Fruit fly (Drosophila melanogaster): ENCODE measurements around the gene CG11050.

DNA sequence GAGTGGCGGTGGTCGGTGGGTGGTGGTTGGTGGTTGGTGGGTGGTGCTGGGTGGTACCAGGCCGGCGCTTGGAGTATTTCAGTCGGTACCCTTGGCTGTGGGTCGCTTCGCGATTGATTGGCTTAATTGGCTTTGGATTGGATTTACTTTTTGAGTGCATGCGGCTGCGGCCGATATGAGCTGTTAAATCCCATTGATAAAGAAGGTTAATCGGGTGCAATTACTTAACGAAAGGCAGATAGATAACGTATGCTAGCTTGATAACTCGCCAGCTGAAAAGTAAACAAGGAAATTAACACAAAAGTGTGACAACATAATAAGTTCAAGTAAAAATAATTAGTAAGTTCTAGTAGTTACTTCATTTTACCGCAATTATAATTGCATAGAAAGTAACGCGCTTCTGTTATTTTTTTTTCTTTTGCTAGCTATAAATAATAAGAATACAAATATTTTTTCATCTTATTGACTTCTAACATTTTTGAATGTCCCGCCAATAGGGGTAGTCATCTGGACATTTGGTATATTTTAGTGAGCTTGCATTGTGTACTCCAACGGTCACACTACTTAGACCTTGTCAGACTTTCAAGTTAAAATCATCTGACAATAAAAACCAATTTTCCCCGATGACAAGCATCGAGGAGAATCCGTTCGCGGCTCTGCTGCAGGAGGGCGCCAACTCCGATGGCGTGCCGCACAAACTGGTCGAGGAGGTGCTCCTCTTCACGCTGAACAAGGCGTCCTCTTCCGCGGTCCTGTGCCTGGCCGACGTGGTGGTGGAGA lies 47.3 kb downstream of the CG11050 start, which contains the start of the genes CG31636 and Ube4A:
- TF ChIP-seq ovo (GFP tag; optimal IDR thresholded peaks at IDR 0.05) (no peak), CG11617 (GFP tag; optimal IDR thresholded peaks at IDR 0.05) (no peak), toe (GFP tag; optimal IDR thresholded peaks at IDR 0.05) (no peak), kay (GFP tag; ENCODE audit: borderline replicate concordance) (no peak), CG5204 (GFP tag; optimal IDR thresholded peaks at IDR 0.05) (no peak), CG14711 (tag; optimal IDR thresholded peaks at IDR 0.05) (no peak), CG7045 (GFP tag; optimal IDR thresholded peaks at IDR 0.05) (no peak), Hr96 (GFP tag; optimal IDR thresholded peaks at IDR 0.05) (no peak), CG12768 (GFP tag; optimal IDR thresholded peaks at IDR 0.05) (no peak), CG7101 (tag; optimal IDR thresholded peaks at IDR 0.05) (no peak), bab1 (GFP tag; optimal IDR thresholded peaks at IDR 0.05) (no peak), pad (GFP tag; optimal IDR thresholded peaks at IDR 0.05) (no peak), Mnt (GFP tag; optimal IDR thresholded peaks at IDR 0.05) (no peak)

All from whole organism, adult.